Fruit fly (Drosophila melanogaster): ENCODE measurements around the gene hay.

Gene hay

dm6 chr3L:10648431-10648830 is 17.6 kb downstream of the hay start:
- TF ChIP-seq CG6276 (GFP tag; optimal IDR thresholded peaks at IDR 0.05) (peak; percentile 12), CG8319 (GFP tag; optimal IDR thresholded peaks at IDR 0.05) (no peak), acj6 (GFP tag; optimal IDR thresholded peaks at IDR 0.05) (peak; percentile 44), cyc (GFP tag; optimal IDR thresholded peaks at IDR 0.05) (no peak), Hr38 (GFP tag; optimal IDR thresholded peaks at IDR 0.05) (no peak), esn (GFP tag; optimal IDR thresholded peaks at IDR 0.05) (no peak), fd59A (GFP tag; optimal IDR thresholded peaks at IDR 0.05) (peak; percentile 38), Sox14 (GFP tag; optimal IDR thresholded peaks at IDR 0.05) (peak; percentile 42), achi (GFP tag; optimal IDR thresholded peaks at IDR 0.05) (peak; percentile 45), spab (GFP tag; optimal IDR thresholded peaks at IDR 0.05) (no peak), CG11902 (GFP tag; optimal IDR thresholded peaks at IDR 0.05) (no peak), Blimp-1 (GFP tag; optimal IDR thresholded peaks at IDR 0.05) (no peak), Eip78C (GFP tag) (peak; percentile 82), CG11762 (GFP tag; optimal IDR thresholded peaks at IDR 0.05; ENCODE audit: insufficient read depth) (no peak), Hr4 (GFP tag; optimal IDR thresholded peaks at IDR 0.05) (peak; percentile 47), fkh (GFP tag; optimal IDR thresholded peaks at IDR 0.05) (no peak), vri (GFP tag; optimal IDR thresholded peaks at IDR 0.05) (no peak), CG6792 (GFP tag; optimal IDR thresholded peaks at IDR 0.05) (peak; percentile 5), dsx (GFP tag; optimal IDR thresholded peaks at IDR 0.05; ENCODE audit: poor library complexity, severe bottlenecking) (peak; percentile 48), Lpt (GFP tag; optimal IDR thresholded peaks at IDR 0.05) (no peak), CG3919 (GFP tag; optimal IDR thresholded peaks at IDR 0.05) (no peak), eg (GFP tag; IDR thresholded peaks at IDR 0.05) (peak; percentile 67), Sox102F (GFP tag; optimal IDR thresholded peaks at IDR 0.05) (no peak), lz (GFP tag; optimal IDR thresholded peaks at IDR 0.05) (peak; percentile 2), Met (GFP tag; optimal IDR thresholded peaks at IDR 0.05) (peak; percentile 9), net (GFP tag; optimal IDR thresholded peaks at IDR 0.05) (peak; percentile 31), CG6163 (GFP tag; IDR thresholded peaks at IDR 0.05) (peak; percentile 71; the same call in 2 of the 3 replicates), Sox15 (GFP tag; optimal IDR thresholded peaks at IDR 0.05) (no peak), Ets96B (tag; optimal IDR thresholded peaks at IDR 0.05) (no peak), fd85E (GFP tag; optimal IDR thresholded peaks at IDR 0.05) (no peak), CG6854 (GFP tag; optimal IDR thresholded peaks at IDR 0.05) (no peak), CG11294 (GFP tag; IDR thresholded peaks at IDR 0.05) (0 out of 2 replicates have a peak, but pooled peaks have one; percentile 15), CG6808 (GFP tag; optimal IDR thresholded peaks at IDR 0.05) (no peak), OdsH (GFP tag; optimal IDR thresholded peaks at IDR 0.05) (peak; percentile 53), CG10669 (GFP tag; optimal IDR thresholded peaks at IDR 0.05) (peak; percentile 22), Gug (GFP tag; IDR thresholded peaks at IDR 0.05) (peak; percentile 57), CG31627 (GFP tag; optimal IDR thresholded peaks at IDR 0.05) (peak; percentile 6), CG34406 (GFP tag; optimal IDR thresholded peaks at IDR 0.05) (no peak), Smox (GFP tag; optimal IDR thresholded peaks at IDR 0.05) (no peak), Eip75B (GFP tag; optimal IDR thresholded peaks at IDR 0.05) (peak; percentile 41), CG10631 (GFP tag; optimal IDR thresholded peaks at IDR 0.05) (peak; percentile 9), Hr39 (GFP tag; optimal IDR thresholded peaks at IDR 0.05) (peak; percentile 22), salr (GFP tag; optimal IDR thresholded peaks at IDR 0.05) (peak; percentile 39 to 50), dac (GFP tag; optimal IDR thresholded peaks at IDR 0.05) (no peak), pdm3 (GFP tag; optimal IDR thresholded peaks at IDR 0.05) (peak; percentile 35), ss (GFP tag; optimal IDR thresholded peaks at IDR 0.05) (peak in 1 of 2 experiments; percentile 11), CG3032 (tag; optimal IDR thresholded peaks at IDR 0.05) (peak; percentile 27), CG1621 (tag; optimal IDR thresholded peaks at IDR 0.05) (peak; percentile 0), CG8632 (GFP tag; optimal IDR thresholded peaks at IDR 0.05) (peak; percentile 7), Eip93F (GFP tag; optimal IDR thresholded peaks at IDR 0.05) (no peak), CG15336 (GFP tag; IDR thresholded peaks at IDR 0.05) (peak; percentile 69), CG16779 (tag; optimal IDR thresholded peaks at IDR 0.05) (no peak)
